Worm (Caenorhabditis elegans): ENCODE results near the gene vps-16.
A peak's percentile ranks its signal among the peaks of the same experiment; 100 is the strongest.

DNA sequence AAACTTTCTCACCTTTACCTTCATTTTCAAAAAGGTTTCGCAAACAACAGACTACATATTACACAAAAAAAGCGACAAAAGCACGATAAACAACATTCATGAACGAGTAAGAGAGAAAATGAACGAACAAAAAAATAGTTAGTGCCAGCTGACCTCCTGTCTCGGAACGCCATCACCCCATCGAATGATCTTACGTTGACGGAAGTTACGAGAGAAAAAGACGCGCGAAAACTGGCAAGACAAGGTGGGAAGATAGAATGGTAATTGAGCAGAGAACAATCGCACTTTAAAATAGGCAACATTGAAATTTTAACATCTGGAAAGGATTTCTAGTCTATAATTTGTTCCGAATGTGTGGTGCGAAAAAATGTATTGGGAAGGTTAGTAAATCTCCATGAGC lies 12.8 kb upstream of the vps-16 start:
- no peak for TF ChIP-seq lsy-2 (tag; optimal IDR thresholded peaks at IDR 0.05)
- TF ChIP-seq Y116A8C.19 (tag; optimal IDR thresholded peaks at IDR 0.05; ENCODE audit: borderline replicate concordance): no peak
- no peak for TF ChIP-seq lin-13 (GFP tag; optimal IDR thresholded peaks at IDR 0.05)
- TF ChIP-seq lin-35 (GFP tag; optimal IDR thresholded peaks at IDR 0.05): peak in 1 of 2 experiments; percentile 45
- TF ChIP-seq mdl-1 (tag; optimal IDR thresholded peaks at IDR 0.05): no peak
- TF ChIP-seq zag-1 (tag; optimal IDR thresholded peaks at IDR 0.05): no peak
- TF ChIP-seq unc-62 (GFP tag; optimal IDR thresholded peaks at IDR 0.05): no peak
- no peak for TF ChIP-seq nhr-12 (tag; optimal IDR thresholded peaks at IDR 0.05)
